Fruit fly (Drosophila melanogaster): ENCODE results near the gene CG7142.

CG7142 gene

dm6 chr3R:18232187-18232586 is 47.1 kb downstream of the CG7142 start:
- no peak for TF ChIP-seq row (GFP tag; IDR thresholded peaks at IDR 0.05)
- no peak for TF ChIP-seq CG7745 (tag; optimal IDR thresholded peaks at IDR 0.05)
- TF ChIP-seq phol (tag; optimal IDR thresholded peaks at IDR 0.05), result peak; percentile 70
- no peak for TF ChIP-seq bsh (GFP tag; optimal IDR thresholded peaks at IDR 0.05)
- TF ChIP-seq sens (GFP tag), result peak; percentile 16
- TF ChIP-seq CG17802 (tag; optimal IDR thresholded peaks at IDR 0.05), result peak; percentile 92
- peak; percentile 22 for TF ChIP-seq cg (GFP tag; optimal IDR thresholded peaks at IDR 0.05)
- peak; percentile 48 for TF ChIP-seq gcm (GFP tag; optimal IDR thresholded peaks at IDR 0.05)

- TF ChIP-seq pzg (GFP tag; optimal IDR thresholded peaks at IDR 0.05) (peak; percentile 37), HLH4C (GFP tag; IDR thresholded peaks at IDR 0.05; ENCODE audit: partially characterized antibody) (0 out of 3 replicates have a peak, but pooled peaks have one; percentile 25), trem (tag; optimal IDR thresholded peaks at IDR 0.05) (peak; percentile 13), Dref (GFP tag; IDR thresholded peaks at IDR 0.05) (peak; percentile 46; the same call in 1 of the 2 replicates), BEAF-32 (GFP tag; optimal IDR thresholded peaks at IDR 0.05) (peak; percentile 41), CG7357 (GFP tag; IDR thresholded peaks at IDR 0.05) (peak; percentile 79), CG30020 (tag; optimal IDR thresholded peaks at IDR 0.05) (peak; percentile 21), Deaf1 (tag; optimal IDR thresholded peaks at IDR 0.05) (no peak), CG4404 (GFP tag; IDR thresholded peaks at IDR 0.05) (no peak), wor (GFP tag; IDR thresholded peaks at IDR 0.05) (no peak), z (GFP tag; IDR thresholded peaks at IDR 0.05) (no peak), Sry-δ (GFP tag; optimal IDR thresholded peaks at IDR 0.05) (peak; percentile 32), CG18476 (GFP tag; optimal IDR thresholded peaks at IDR 0.05) (no peak), CG1603 (tag; optimal IDR thresholded peaks at IDR 0.05) (peak; percentile 26), CG1233 (GFP tag; optimal IDR thresholded peaks at IDR 0.05) (no peak), CG18011 (GFP tag; optimal IDR thresholded peaks at IDR 0.05) (no peak), CG12769 (tag; optimal IDR thresholded peaks at IDR 0.05) (no peak), Med (GFP tag) (peak; percentile 50), zf30C (GFP tag; optimal IDR thresholded peaks at IDR 0.05) (no peak), Dll (GFP tag; IDR thresholded peaks at IDR 0.05; ENCODE audit: partially characterized antibody) (0 out of 4 replicates have a peak, but pooled peaks have one; percentile 20), exex (tag; optimal IDR thresholded peaks at IDR 0.05) (peak; percentile 9), CG6791 (GFP tag; IDR thresholded peaks at IDR 0.05; ENCODE audit: partially characterized antibody) (0 out of 3 replicates have a peak, but pooled peaks have one; percentile 27), Bgb (GFP tag; IDR thresholded peaks at IDR 0.05; ENCODE audit: partially characterized antibody) (no peak), CG13287 (GFP tag; IDR thresholded peaks at IDR 0.05; ENCODE audit: partially characterized antibody) (peak; percentile 43; the same call in 1 of the 2 replicates), Fer1 (GFP tag; optimal IDR thresholded peaks at IDR 0.05) (no peak), NfI (GFP tag; optimal IDR thresholded peaks at IDR 0.05) (no peak), Pdp1 (GFP tag; optimal IDR thresholded peaks at IDR 0.05) (no peak), CG17802 (tag; optimal IDR thresholded peaks at IDR 0.05) (peak; percentile 86), ssp (GFP tag; IDR thresholded peaks at IDR 0.05) (peak; percentile 84), Side (GFP tag; optimal IDR thresholded peaks at IDR 0.05) (no peak), CG17361 (GFP tag; IDR thresholded peaks at IDR 0.05) (no peak), chif (GFP tag; optimal IDR thresholded peaks at IDR 0.05) (no peak), sens (GFP tag) (peak; percentile 45), Bdp1 (GFP tag; optimal IDR thresholded peaks at IDR 0.05) (no peak), bowl (GFP tag; IDR thresholded peaks at IDR 0.05) (no peak), CG15514 (GFP tag; optimal IDR thresholded peaks at IDR 0.05) (peak; percentile 47), Myb (GFP tag; optimal IDR thresholded peaks at IDR 0.05) (peak; percentile 80), Dp (GFP tag; optimal IDR thresholded peaks at IDR 0.05) (peak; percentile 60), CG2116 (GFP tag; optimal IDR thresholded peaks at IDR 0.05) (peak; percentile 10), vnd (GFP tag; IDR thresholded peaks at IDR 0.05; ENCODE audit: partially characterized antibody) (no peak), Jarid2 (GFP tag; optimal IDR thresholded peaks at IDR 0.05) (no peak), E2f2 (GFP tag; IDR thresholded peaks at IDR 0.05) (peak; percentile 51; the same call in 1 of the 2 replicates)
These were observed 49.1 kb downstream of the CG7142 start for dm6 chr3R:18230229-18230628.
